Worm (Caenorhabditis elegans): ENCODE results near the gene daf-18.

daf-18 gene

ce11 chrIV:427100-427908 is 2.3 kb upstream of the daf-18 start:
- TF ChIP-seq attf-3 (GFP tag; conservative IDR thresholded peaks at IDR 0.05) (no peak), ama-1 (optimal IDR thresholded peaks at IDR 0.05) (no peak), ama-1 (GFP tag; optimal IDR thresholded peaks at IDR 0.05) (peak; percentile 34 to 83), ceh-79 (tag; optimal IDR thresholded peaks at IDR 0.05) (no peak), F57C9.4 (tag; optimal IDR thresholded peaks at IDR 0.05) (peak; percentile 16), rec-8 (tag; optimal IDR thresholded peaks at IDR 0.05) (peak in 1 of 2 experiments; percentile 16), ccch-3 (GFP tag; optimal IDR thresholded peaks at IDR 0.05) (no peak), F39B2.1 (GFP tag; IDR thresholded peaks at IDR 0.05) (peak; percentile 83), snpc-4 (GFP tag; optimal IDR thresholded peaks at IDR 0.05) (peak; percentile 71), snpc-4 (tag; optimal IDR thresholded peaks at IDR 0.05) (peak in 3 of 4 experiments; percentile 80 to 95 (median 92)), attf-6 (GFP tag; IDR thresholded peaks at IDR 0.05) (0 out of 2 replicates have a peak, but pooled peaks have one; percentile 53), F23B12.7 (tag; optimal IDR thresholded peaks at IDR 0.05; ENCODE audit: insufficient read depth) (no peak), zim-3 (tag; optimal IDR thresholded peaks at IDR 0.05) (peak; percentile 69), ztf-6 (GFP tag; IDR thresholded peaks at IDR 0.05) (no peak), nhr-27 (tag; optimal IDR thresholded peaks at IDR 0.05) (no peak), C06A6.2 (GFP tag; conservative IDR thresholded peaks at IDR 0.05) (no peak), ceh-91 (GFP tag; IDR thresholded peaks at IDR 0.05) (no peak), sptf-2 (GFP tag; optimal IDR thresholded peaks at IDR 0.05) (no peak), athp-1 (tag; optimal IDR thresholded peaks at IDR 0.05) (peak; percentile 17), egrh-3 (GFP tag; IDR thresholded peaks at IDR 0.05) (no peak), fkh-3 (tag; optimal IDR thresholded peaks at IDR 0.05) (no peak), nhr-179 (tag; optimal IDR thresholded peaks at IDR 0.05) (no peak), cebp-1 (GFP tag; IDR thresholded peaks at IDR 0.05) (no peak), cebp-1 (tag; optimal IDR thresholded peaks at IDR 0.05) (peak; percentile 12), madf-6 (GFP tag; IDR thresholded peaks at IDR 0.05) (peak; percentile 59), pbrm-1 (GFP tag; IDR thresholded peaks at IDR 0.05) (peak; percentile 9; the same call in 1 of the 2 replicates), lsl-1 (GFP tag; optimal IDR thresholded peaks at IDR 0.05) (peak; percentile 74), mcd-1 (GFP tag; IDR thresholded peaks at IDR 0.05) (peak; percentile 8; the same call in 1 of the 2 replicates), aptf-2 (GFP tag; conservative IDR thresholded peaks at IDR 0.05) (no peak), B0261.1 (tag; optimal IDR thresholded peaks at IDR 0.05) (no peak), ztf-22 (GFP tag; optimal IDR thresholded peaks at IDR 0.05) (no peak), unc-130 (GFP tag; optimal IDR thresholded peaks at IDR 0.05) (no peak), atf-7 (tag; optimal IDR thresholded peaks at IDR 0.05) (peak; percentile 17), tbx-9 (tag; optimal IDR thresholded peaks at IDR 0.05; ENCODE audit: borderline replicate concordance) (peak; percentile 24), F49E8.2 (tag; optimal IDR thresholded peaks at IDR 0.05; ENCODE audit: insufficient read depth) (peak; percentile 88), tbp1 (GFP tag; optimal IDR thresholded peaks at IDR 0.05) (peak; percentile 17), lin-40 (tag; optimal IDR thresholded peaks at IDR 0.05) (no peak), Y67H2A.10 (GFP tag; conservative IDR thresholded peaks at IDR 0.05) (no peak), B0035.1 (tag; optimal IDR thresholded peaks at IDR 0.05) (no peak), attf-5 (GFP tag; optimal IDR thresholded peaks at IDR 0.05) (no peak), rcor-1 (GFP tag; IDR thresholded peaks at IDR 0.05) (peak; percentile 68), nhr-90 (tag; optimal IDR thresholded peaks at IDR 0.05) (no peak), repo-1 (tag; optimal IDR thresholded peaks at IDR 0.05) (no peak), mel-28 (tag; optimal IDR thresholded peaks at IDR 0.05; ENCODE audit: borderline replicate concordance) (no peak), let-526 (GFP tag; IDR thresholded peaks at IDR 0.05) (no peak), snpc-3.4 (tag; optimal IDR thresholded peaks at IDR 0.05) (peak; percentile 54), snpc-1.1 (tag; optimal IDR thresholded peaks at IDR 0.05; ENCODE audit: insufficient read depth) (peak; percentile 67)
